Worm (Caenorhabditis elegans) whole organism, midembryonic: Measurements from ENCODE around the gene dct-13.

Experiments
- med-1 ChIP-seq: sonication (generic microtip); optimal IDR thresholded peaks from 2 replicates; lab custom pipeline; 2017; ENCODE audit warnings: missing genetic modification characterization, mild to moderate bottlenecking, missing compliant biosample characterization, antibody characterized with exemption, missing genetic modification reagents; ENCODE audit not compliant: insufficient read depth
- ref-1 ChIP-seq: fragments of 200-800 bp; sonication (Bioruptor generic); conservative IDR thresholded peaks from 2 replicates; pipeline ENCODE4 v1.3.6; 2022; ENCODE audit warnings: missing genetic modification reagents, missing genetic modification characterization, missing compliant biosample characterization
- tab-1 ChIP-seq: fragments of 200-800 bp; sonication (Bioruptor generic); IDR thresholded peaks from 2 replicates; pipeline ENCODE4 v1.3.6; 2022; ENCODE audit warnings: missing genetic modification characterization, missing compliant biosample characterization
- ztf-29 ChIP-seq: fragments of 200-800 bp; sonication (Bioruptor generic); IDR thresholded peaks from 2 replicates; pipeline ENCODE4 v1.3.6; 2022; ENCODE audit warnings: missing genetic modification reagents, missing genetic modification characterization, missing compliant biosample characterization

ce11 chrIV:17005734-17006133 lies 19.2 kb downstream of the dct-13 start:
- TF ChIP-seq med-1 (GFP tag; lab: Kevin White, UChicago), result no peak
- TF ChIP-seq ref-1 (GFP tag; lab: Robert Waterston, UW), result no peak
- TF ChIP-seq tab-1 (GFP tag; lab: Robert Waterston, UW), result no peak
- TF ChIP-seq ztf-29 (GFP tag; lab: Robert Waterston, UW), result no peak
